Fruit fly (Drosophila melanogaster): Measurements from ENCODE around the gene CG3587.

The CG3587 gene

dm6 chrX:1965979-1966778 lies 26.1 kb downstream of the CG3587 start (continued):
- TF ChIP-seq dsx (GFP tag; optimal IDR thresholded peaks at IDR 0.05; ENCODE audit: poor library complexity, severe bottlenecking) = no peak
- no peak for TF ChIP-seq svp (GFP tag)
- no peak for TF ChIP-seq esn (GFP tag; optimal IDR thresholded peaks at IDR 0.05)
- no peak for TF ChIP-seq cyc (GFP tag; optimal IDR thresholded peaks at IDR 0.05)
- no peak for TF ChIP-seq Met (GFP tag; optimal IDR thresholded peaks at IDR 0.05)
- no peak for TF ChIP-seq lz (GFP tag; optimal IDR thresholded peaks at IDR 0.05)
- TF ChIP-seq CG6163 (GFP tag; IDR thresholded peaks at IDR 0.05) = peak; percentile 72
- no peak for TF ChIP-seq Ets21C (GFP tag; optimal IDR thresholded peaks at IDR 0.05)
- TF ChIP-seq CG3032 (tag; optimal IDR thresholded peaks at IDR 0.05) = no peak
- TF ChIP-seq Eip78C (GFP tag) = peak; percentile 68
- TF ChIP-seq CG15336 (GFP tag; IDR thresholded peaks at IDR 0.05) = peak; percentile 69
- no peak for TF ChIP-seq CG9139 (GFP tag; optimal IDR thresholded peaks at IDR 0.05)
- peak; percentile 6 for TF ChIP-seq OdsH (GFP tag; optimal IDR thresholded peaks at IDR 0.05)
- TF ChIP-seq Smox (GFP tag; optimal IDR thresholded peaks at IDR 0.05) = no peak
- TF ChIP-seq CG3919 (GFP tag; optimal IDR thresholded peaks at IDR 0.05) = no peak
- no peak for TF ChIP-seq CG6792 (GFP tag; optimal IDR thresholded peaks at IDR 0.05)
- TF ChIP-seq vri (GFP tag; optimal IDR thresholded peaks at IDR 0.05) = no peak
- 0 out of 2 replicates have a peak, but pooled peaks have one; percentile 21 for TF ChIP-seq Gug (GFP tag; IDR thresholded peaks at IDR 0.05)
- TF ChIP-seq Eip93F (GFP tag; optimal IDR thresholded peaks at IDR 0.05) = no peak
- TF ChIP-seq CG11902 (GFP tag; optimal IDR thresholded peaks at IDR 0.05) = no peak
- no peak for TF ChIP-seq Hr39 (GFP tag; optimal IDR thresholded peaks at IDR 0.05)
- TF ChIP-seq Eip75B (GFP tag; optimal IDR thresholded peaks at IDR 0.05) = no peak
- no peak for TF ChIP-seq Sox15 (GFP tag; optimal IDR thresholded peaks at IDR 0.05)
- peak; percentile 35; the same call in 1 of the 2 replicates for TF ChIP-seq CG11294 (GFP tag; IDR thresholded peaks at IDR 0.05)
- no peak for TF ChIP-seq CG8632 (GFP tag; optimal IDR thresholded peaks at IDR 0.05)
- TF ChIP-seq CG31627 (GFP tag; optimal IDR thresholded peaks at IDR 0.05) = no peak
- no peak for TF ChIP-seq CG10669 (GFP tag; optimal IDR thresholded peaks at IDR 0.05)
- no peak for TF ChIP-seq fd85E (GFP tag; optimal IDR thresholded peaks at IDR 0.05)
- TF ChIP-seq Lpt (GFP tag; optimal IDR thresholded peaks at IDR 0.05) = peak; percentile 64
- peak; percentile 41 for TF ChIP-seq Sox14 (GFP tag; optimal IDR thresholded peaks at IDR 0.05)
- TF ChIP-seq CG32006 (GFP tag; optimal IDR thresholded peaks at IDR 0.05) = peak; percentile 56
- peak; percentile 19 for TF ChIP-seq CG16779 (tag; optimal IDR thresholded peaks at IDR 0.05)
- no peak for TF ChIP-seq achi (GFP tag; optimal IDR thresholded peaks at IDR 0.05)
- peak; percentile 23 for TF ChIP-seq dac (GFP tag; optimal IDR thresholded peaks at IDR 0.05)
- peak; percentile 25 for TF ChIP-seq CG6808 (GFP tag; optimal IDR thresholded peaks at IDR 0.05)
- no peak for TF ChIP-seq CG34406 (GFP tag; optimal IDR thresholded peaks at IDR 0.05)

dm6 chrX:1966779-1967520 lies 26.8 kb downstream of the CG3587 start:
- TF ChIP-seq OdsH (GFP tag; optimal IDR thresholded peaks at IDR 0.05) (peak; percentile 42), Hr39 (GFP tag; optimal IDR thresholded peaks at IDR 0.05) (no peak), Sox14 (GFP tag; optimal IDR thresholded peaks at IDR 0.05) (peak; percentile 20), cyc (GFP tag; optimal IDR thresholded peaks at IDR 0.05) (no peak), Eip75B (GFP tag; optimal IDR thresholded peaks at IDR 0.05) (no peak), salr (GFP tag; optimal IDR thresholded peaks at IDR 0.05) (peak in 1 of 2 experiments; percentile 3), CG15336 (GFP tag; IDR thresholded peaks at IDR 0.05) (peak; percentile 78), fkh (GFP tag; optimal IDR thresholded peaks at IDR 0.05) (no peak), CG6854 (GFP tag; optimal IDR thresholded peaks at IDR 0.05) (no peak), CG6276 (GFP tag; optimal IDR thresholded peaks at IDR 0.05) (peak; percentile 62), CG8319 (GFP tag; optimal IDR thresholded peaks at IDR 0.05) (no peak), CG6808 (GFP tag; optimal IDR thresholded peaks at IDR 0.05) (no peak), CG32006 (GFP tag; optimal IDR thresholded peaks at IDR 0.05) (peak; percentile 79), CG8119 (GFP tag; IDR thresholded peaks at IDR 0.05) (peak; percentile 60; the same call in 1 of the 3 replicates), CG11762 (GFP tag; optimal IDR thresholded peaks at IDR 0.05; ENCODE audit: insufficient read depth) (no peak), svp (GFP tag) (peak; percentile 63), CG16779 (tag; optimal IDR thresholded peaks at IDR 0.05) (no peak), acj6 (GFP tag; optimal IDR thresholded peaks at IDR 0.05) (peak; percentile 4), Sox102F (GFP tag; optimal IDR thresholded peaks at IDR 0.05) (no peak), CG6163 (GFP tag; IDR thresholded peaks at IDR 0.05) (0 out of 3 replicates have a peak, but pooled peaks have one; percentile 27), Hr38 (GFP tag; optimal IDR thresholded peaks at IDR 0.05) (no peak), dac (GFP tag; optimal IDR thresholded peaks at IDR 0.05) (peak; percentile 33), CG6792 (GFP tag; optimal IDR thresholded peaks at IDR 0.05) (peak; percentile 11), net (GFP tag; optimal IDR thresholded peaks at IDR 0.05) (no peak), Eip93F (GFP tag; optimal IDR thresholded peaks at IDR 0.05) (no peak), fd85E (GFP tag; optimal IDR thresholded peaks at IDR 0.05) (no peak), CG9139 (GFP tag; optimal IDR thresholded peaks at IDR 0.05) (no peak)

All from whole organism, prepupa.